Fruit fly (Drosophila melanogaster) whole organism, adult: ENCODE measurements around the gene ftz-f1.
A peak's percentile ranks its signal among the peaks of the same experiment; 100 is the strongest.

Experiments
- CG11617 ChIP-seq: fragments of 200-800 bp; sonication (Bioruptor generic); optimal IDR thresholded peaks from 2 replicates; lab custom pipeline; 2017; ENCODE audit warnings: mild to moderate bottlenecking, missing biosample characterization, missing genetic modification reagents, missing genetic modification characterization
- CG12768 ChIP-seq: fragments of 200-800 bp; sonication (Bioruptor generic); optimal IDR thresholded peaks from 2 replicates; lab custom pipeline; 2017; ENCODE audit warnings: missing biosample characterization, missing genetic modification characterization, mild to moderate bottlenecking, moderate library complexity, missing genetic modification reagents
- CG14711 ChIP-seq: fragments of 200-800 bp; sonication (Bioruptor generic); optimal IDR thresholded peaks from 2 replicates; lab custom pipeline; 2018; ENCODE audit warnings: missing biosample characterization, mild to moderate bottlenecking, missing genetic modification characterization, moderate library complexity
- CG1620 ChIP-seq: fragments of 200-800 bp; sonication (Bioruptor generic); optimal IDR thresholded peaks from 2 replicates; lab custom pipeline; 2016; ENCODE audit warnings: missing biosample characterization, missing genetic modification characterization
- CG33017 ChIP-seq: fragments of 200-800 bp; sonication (Bioruptor generic); optimal IDR thresholded peaks from 2 replicates; lab custom pipeline; 2018; ENCODE audit warnings: missing biosample characterization, mild to moderate bottlenecking, missing genetic modification characterization, moderate library complexity
- CG5204 ChIP-seq: fragments of 200-800 bp; sonication (Bioruptor generic); optimal IDR thresholded peaks from 2 replicates; lab custom pipeline; 2016; ENCODE audit warnings: missing biosample characterization, missing genetic modification characterization
- CG7045 ChIP-seq: fragments of 200-800 bp; sonication (Bioruptor generic); optimal IDR thresholded peaks from 2 replicates; lab custom pipeline; 2017; ENCODE audit warnings: missing biosample characterization, mild to moderate bottlenecking, missing genetic modification characterization
- CG7101 ChIP-seq: fragments of 200-800 bp; sonication (Bioruptor generic); optimal IDR thresholded peaks from 2 replicates; lab custom pipeline; 2018; ENCODE audit warnings: missing biosample characterization, mild to moderate bottlenecking, missing genetic modification characterization, moderate library complexity
- Clk ChIP-seq: fragments of 200-800 bp; sonication (Bioruptor generic); optimal IDR thresholded peaks from 2 replicates; lab custom pipeline; 2017; ENCODE audit warnings: missing biosample characterization, missing genetic modification characterization
- Crg-1 ChIP-seq: fragments of 200-800 bp; sonication (Bioruptor generic); optimal IDR thresholded peaks from 2 replicates; lab custom pipeline; 2016; ENCODE audit warnings: missing biosample characterization, missing genetic modification characterization
- Hr96 ChIP-seq: fragments of 200-800 bp; sonication (Bioruptor generic); optimal IDR thresholded peaks from 2 replicates; lab custom pipeline; 2016; ENCODE audit warnings: missing biosample characterization, missing genetic modification characterization
- Mnt ChIP-seq: fragments of 200-800 bp; sonication (Bioruptor generic); optimal IDR thresholded peaks from 2 replicates; lab custom pipeline; 2016; ENCODE audit warnings: missing biosample characterization, mild to moderate bottlenecking, missing genetic modification characterization
- bab1 ChIP-seq: fragments of 200-800 bp; sonication (Bioruptor generic); optimal IDR thresholded peaks from 3 replicates; lab custom pipeline; 2019; ENCODE audit warnings: missing biosample characterization, mild to moderate bottlenecking, missing genetic modification characterization, moderate library complexity
- cic ChIP-seq: fragments of 200-800 bp; sonication (Bioruptor generic); optimal IDR thresholded peaks from 2 replicates; lab custom pipeline; 2017; ENCODE audit warnings: missing biosample characterization, mild to moderate bottlenecking, missing genetic modification characterization, moderate library complexity
- cnc ChIP-seq, 2 experiments: fragments of >200 bp; optimal IDR thresholded peaks; 2 replicates each; lab custom pipeline; 2017
- kay ChIP-seq: fragments of 200-800 bp; sonication (Bioruptor generic); peaks from one replicate; lab custom pipeline; 2016; ENCODE audit warnings: missing biosample characterization, missing genetic modification characterization, borderline replicate concordance
- ovo ChIP-seq: fragments of 200-800 bp; sonication (Bioruptor generic); optimal IDR thresholded peaks from 2 replicates; lab custom pipeline; 2016; ENCODE audit warnings: missing biosample characterization, missing genetic modification characterization
- pad ChIP-seq: fragments of 200-800 bp; sonication (Bioruptor generic); optimal IDR thresholded peaks from 3 replicates; lab custom pipeline; 2017; ENCODE audit warnings: missing biosample characterization, missing genetic modification characterization, mild to moderate bottlenecking, moderate library complexity, missing genetic modification reagents
- tj ChIP-seq: fragments of 200-800 bp; sonication (Bioruptor generic); optimal IDR thresholded peaks from 3 replicates; lab custom pipeline; 2017; ENCODE audit warnings: missing biosample characterization, mild to moderate bottlenecking, missing genetic modification characterization, moderate library complexity
- toe ChIP-seq: fragments of 200-800 bp; sonication (Bioruptor generic); optimal IDR thresholded peaks from 2 replicates; lab custom pipeline; 2016; ENCODE audit warnings: missing biosample characterization, missing genetic modification characterization

Gene ftz-f1

dm6 chr3L:18749807-18750206 lies 51.3 kb downstream of the ftz-f1 start:
- no peak for TF ChIP-seq Clk (GFP tag; lab: Kevin White, UChicago)
- no peak for TF ChIP-seq cnc (optimal IDR thresholded peaks at IDR 0.05; lab: Kevin White, UChicago)
- TF ChIP-seq CG5204 (GFP tag; lab: Kevin White, UChicago), result no peak
- TF ChIP-seq CG1620 (GFP tag; lab: Kevin White, UChicago), result no peak
- TF ChIP-seq CG7045 (GFP tag; lab: Kevin White, UChicago), result no peak
- no peak for TF ChIP-seq CG14711 (tag; lab: Kevin White, UChicago)
- TF ChIP-seq CG7101 (tag; lab: Kevin White, UChicago), result no peak
- no peak for TF ChIP-seq bab1 (GFP tag; lab: Kevin White, UChicago)
- no peak for TF ChIP-seq ovo (GFP tag; lab: Kevin White, UChicago)
- no peak for TF ChIP-seq CG12768 (GFP tag; lab: Kevin White, UChicago)
- TF ChIP-seq toe (GFP tag; lab: Kevin White, UChicago), result no peak
- no peak for TF ChIP-seq CG11617
- no peak for TF ChIP-seq cic (GFP tag; lab: Kevin White, UChicago)
- no peak for TF ChIP-seq Hr96

dm6 chr3L:18747953-18748756 lies 53.0 kb downstream of the ftz-f1 start, which contains the start of the genes Nufip and Atg3:
Gene Nufip (minus strand): TSS chr3L:18748367.
Gene Atg3 (plus strand): TSS chr3L:18748687.
- TF ChIP-seq CG1620 (GFP tag; lab: Kevin White, UChicago) (peak; percentile 9), CG14711 (tag; lab: Kevin White, UChicago) (peak; percentile 19), CG11617 (peak; percentile 45), CG12768 (GFP tag; lab: Kevin White, UChicago) (no peak), CG5204 (GFP tag; lab: Kevin White, UChicago) (no peak), CG33017 (tag; lab: Kevin White, UChicago) (peak; percentile 37), CG7101 (tag; lab: Kevin White, UChicago) (peak; percentile 42), Mnt (GFP tag; lab: Kevin White, UChicago) (peak; percentile 73), pad (GFP tag; lab: Kevin White, UChicago) (peak; percentile 28), kay (peak; percentile 91), cnc (optimal IDR thresholded peaks at IDR 0.05; lab: Kevin White, UChicago) (no peak), CG7045 (GFP tag; lab: Kevin White, UChicago) (peak; percentile 10), ovo (GFP tag; lab: Kevin White, UChicago) (peak; percentile 70), bab1 (GFP tag; lab: Kevin White, UChicago) (peak; percentile 15), tj (GFP tag; lab: Kevin White, UChicago) (peak; percentile 38), Crg-1 (GFP tag; lab: Kevin White, UChicago) (no peak), Hr96 (no peak), cic (GFP tag; lab: Kevin White, UChicago) (peak; percentile 18), Clk (GFP tag; lab: Kevin White, UChicago) (no peak), toe (GFP tag; lab: Kevin White, UChicago) (no peak)

dm6 chr3L:18746169-18746568 lies 54.9 kb downstream of the ftz-f1 start:
- no peak for TF ChIP-seq CG11617
- no peak for TF ChIP-seq pad (GFP tag; lab: Kevin White, UChicago)
- no peak for TF ChIP-seq ovo (GFP tag; lab: Kevin White, UChicago)
- no peak for TF ChIP-seq Hr96
- TF ChIP-seq bab1 (GFP tag; lab: Kevin White, UChicago), result no peak
- no peak for TF ChIP-seq CG1620 (GFP tag; lab: Kevin White, UChicago)
- no peak for TF ChIP-seq CG12768 (GFP tag; lab: Kevin White, UChicago)
- TF ChIP-seq cic (GFP tag; lab: Kevin White, UChicago), result no peak
- TF ChIP-seq CG33017 (tag; lab: Kevin White, UChicago), result no peak
- TF ChIP-seq CG7045 (GFP tag; lab: Kevin White, UChicago), result no peak

- TF ChIP-seq kay, result peak; percentile 37
- no peak for TF ChIP-seq cnc (optimal IDR thresholded peaks at IDR 0.05; lab: Kevin White, UChicago)
- TF ChIP-seq tj (GFP tag; lab: Kevin White, UChicago), result no peak
- TF ChIP-seq ovo (GFP tag; lab: Kevin White, UChicago), result no peak
- no peak for TF ChIP-seq cic (GFP tag; lab: Kevin White, UChicago)
- no peak for TF ChIP-seq Hr96
- no peak for TF ChIP-seq CG12768 (GFP tag; lab: Kevin White, UChicago)
- TF ChIP-seq CG7101 (tag; lab: Kevin White, UChicago), result no peak
Measured at dm6 chr3L:18745647-18746046, 55.5 kb downstream of the ftz-f1 start, which contains the start of gene MED11. Gene MED11 (plus strand): TSS chr3L:18745856.

- TF ChIP-seq CG5204 (GFP tag; lab: Kevin White, UChicago), result no peak
- TF ChIP-seq CG12768 (GFP tag; lab: Kevin White, UChicago), result no peak
- TF ChIP-seq Mnt (GFP tag; lab: Kevin White, UChicago), result no peak
- no peak for TF ChIP-seq CG14711 (tag; lab: Kevin White, UChicago)
- TF ChIP-seq cnc (optimal IDR thresholded peaks at IDR 0.05; lab: Kevin White, UChicago), result no peak
- no peak for TF ChIP-seq Crg-1 (GFP tag; lab: Kevin White, UChicago)
- TF ChIP-seq toe (GFP tag; lab: Kevin White, UChicago), result no peak
- no peak for TF ChIP-seq Clk (GFP tag; lab: Kevin White, UChicago)
- TF ChIP-seq CG1620 (GFP tag; lab: Kevin White, UChicago), result no peak
- TF ChIP-seq kay, result no peak
- TF ChIP-seq pad (GFP tag; lab: Kevin White, UChicago), result no peak
- TF ChIP-seq bab1 (GFP tag; lab: Kevin White, UChicago), result no peak
- TF ChIP-seq CG33017 (tag; lab: Kevin White, UChicago), result no peak
- no peak for TF ChIP-seq cic (GFP tag; lab: Kevin White, UChicago)
- no peak for TF ChIP-seq CG7101 (tag; lab: Kevin White, UChicago)
- TF ChIP-seq ovo (GFP tag; lab: Kevin White, UChicago), result no peak
- TF ChIP-seq CG11617, result no peak
- no peak for TF ChIP-seq CG7045 (GFP tag; lab: Kevin White, UChicago)
- no peak for TF ChIP-seq tj (GFP tag; lab: Kevin White, UChicago)
Measured at dm6 chr3L:18744188-18744587, 56.9 kb downstream of the ftz-f1 start, which contains the start of gene CG6885. Gene CG6885 (plus strand): TSS chr3L:18744488.
